Worm (Caenorhabditis elegans) whole organism, dauer: ENCODE results near the gene apc-2.

ENCODE experiments used
- unc-62 ChIP-seq: sonication (generic microtip); optimal IDR thresholded peaks from 2 replicates; lab custom pipeline; 2017; ENCODE audit warnings: missing biosample characterization, missing genetic modification reagents, missing genetic modification characterization

The apc-2 gene

ce11 chrIII:8066989-8067388 lies 13.4 kb upstream of the apc-2 start, which contains the start of gene pros-1:
TSS of gene pros-1 (plus strand) at chrIII:8067289.
- no peak for TF ChIP-seq unc-62 (GFP tag; lab: Kevin White, UChicago)

ce11 chrIII:8067798-8068197 lies 12.6 kb upstream of the apc-2 start:
- TF ChIP-seq unc-62 (GFP tag; lab: Kevin White, UChicago), result no peak

ce11 chrIII:8069206-8069605 lies 11.2 kb upstream of the apc-2 start:
- TF ChIP-seq unc-62 (GFP tag; lab: Kevin White, UChicago), result no peak

ce11 chrIII:8077180-8077579 lies 3.2 kb upstream of the apc-2 start:
- TF ChIP-seq unc-62 (GFP tag; lab: Kevin White, UChicago), result no peak

ce11 chrIII:8085355-8085754 lies 4.9 kb downstream of the apc-2 start, which contains the start of the genes K06H7.7 and grp-1:
TSS of gene K06H7.7 (minus strand) at chrIII:8085475.
TSS of gene grp-1 (plus strand) at chrIII:8085705.
- no peak for TF ChIP-seq unc-62 (GFP tag; lab: Kevin White, UChicago)

- TF ChIP-seq unc-62 (GFP tag; lab: Kevin White, UChicago), result no peak
Observed at ce11 chrIII:8088235-8088634, 7.8 kb downstream of the apc-2 start, which contains the start of gene vms-1. TSS of gene vms-1 (plus strand) at chrIII:8088535.

- TF ChIP-seq unc-62 (GFP tag; lab: Kevin White, UChicago), result no peak
Observed at ce11 chrIII:8091408-8091807, 11.0 kb downstream of the apc-2 start, which contains the start of gene idi-1. TSS of gene idi-1 (plus strand) at chrIII:8091708.

- no peak for TF ChIP-seq unc-62 (GFP tag; lab: Kevin White, UChicago)
Observed at ce11 chrIII:8093079-8093623, 12.7 kb downstream of the apc-2 start, which contains the start of gene K06H7.2. TSS of gene K06H7.2 (plus strand) at chrIII:8093573.

- no peak for TF ChIP-seq unc-62 (GFP tag; lab: Kevin White, UChicago)
Observed at ce11 chrIII:8098116-8098515, 17.7 kb downstream of the apc-2 start, which contains the start of gene K06H7.8. TSS of gene K06H7.8 (minus strand) at chrIII:8098216.

ce11 chrIII:8099022-8099421 lies 18.6 kb downstream of the apc-2 start, which contains the start of gene K06H7.1:
TSS of gene K06H7.1 (plus strand) at chrIII:8099322.
- TF ChIP-seq unc-62 (GFP tag; lab: Kevin White, UChicago), result no peak

ce11 chrIII:8100960-8101359 lies 20.5 kb downstream of the apc-2 start, which contains the start of gene plk-1:
TSS of gene plk-1 (plus strand) at chrIII:8101348.
- TF ChIP-seq unc-62 (GFP tag; lab: Kevin White, UChicago), result no peak

ce11 chrIII:8105771-8106170 lies 25.3 kb downstream of the apc-2 start:
- TF ChIP-seq unc-62 (GFP tag; lab: Kevin White, UChicago), result no peak

- TF ChIP-seq unc-62 (GFP tag; lab: Kevin White, UChicago), result no peak
Observed at ce11 chrIII:8106476-8106875, 26.0 kb downstream of the apc-2 start.

- no peak for TF ChIP-seq unc-62 (GFP tag; lab: Kevin White, UChicago)
Observed at ce11 chrIII:8108490-8108889, 28.1 kb downstream of the apc-2 start, which contains the start of gene C14B9.3. TSS of gene C14B9.3 (plus strand) at chrIII:8108790.

ce11 chrIII:8109459-8110057 lies 29.1 kb downstream of the apc-2 start:
- TF ChIP-seq unc-62 (GFP tag; lab: Kevin White, UChicago), result no peak

- TF ChIP-seq unc-62 (GFP tag; lab: Kevin White, UChicago), result no peak
Observed at ce11 chrIII:8111347-8111746, 30.9 kb downstream of the apc-2 start.

- TF ChIP-seq unc-62 (GFP tag; lab: Kevin White, UChicago), result no peak
Observed at ce11 chrIII:8115877-8116276, 35.4 kb downstream of the apc-2 start.
